Fruit fly (Drosophila melanogaster): ENCODE results near the gene Hmgcr.

The Hmgcr gene

dm6 chr3R:23737676-23738574 lies 4.8 kb downstream of the Hmgcr start (continued):
- peak; percentile 4 for TF ChIP-seq CG15479 (GFP tag; optimal IDR thresholded peaks at IDR 0.05)
- no peak for TF ChIP-seq fd3F (GFP tag; optimal IDR thresholded peaks at IDR 0.05)
- no peak for TF ChIP-seq HmgD (GFP tag; optimal IDR thresholded peaks at IDR 0.05)
- TF ChIP-seq CG8359 (GFP tag; optimal IDR thresholded peaks at IDR 0.05; ENCODE audit: borderline replicate concordance): peak; percentile 54
- peak; percentile 9 for TF ChIP-seq ATbp (GFP tag; optimal IDR thresholded peaks at IDR 0.05)
- TF ChIP-seq tll (GFP tag; optimal IDR thresholded peaks at IDR 0.05): peak in 1 of 2 experiments; percentile 74
- no peak for TF ChIP-seq ci (GFP tag; IDR thresholded peaks at IDR 0.05)
- no peak for TF ChIP-seq CG3065 (GFP tag; optimal IDR thresholded peaks at IDR 0.05)
- no peak for TF ChIP-seq schlank (tag; optimal IDR thresholded peaks at IDR 0.05)
- TF ChIP-seq Optix (GFP tag; IDR thresholded peaks at IDR 0.05): 0 out of 3 replicates have a peak, but pooled peaks have one; percentile 29
- no peak for TF ChIP-seq hbn (GFP tag; IDR thresholded peaks at IDR 0.05; ENCODE audit: partially characterized antibody)
- no peak for TF ChIP-seq gt (GFP tag; IDR thresholded peaks at IDR 0.05)
- no peak for TF ChIP-seq CoRest (tag; optimal IDR thresholded peaks at IDR 0.05)
- no peak for TF ChIP-seq chinmo (GFP tag; IDR thresholded peaks at IDR 0.05; ENCODE audit: partially characterized antibody)
- TF ChIP-seq esg (GFP tag; conservative IDR thresholded peaks at IDR 0.05): no peak
- peak; percentile 17 for TF ChIP-seq ac (GFP tag; optimal IDR thresholded peaks at IDR 0.05)
- no peak for TF ChIP-seq btn (GFP tag; optimal IDR thresholded peaks at IDR 0.05)
- TF ChIP-seq Dref (GFP tag; IDR thresholded peaks at IDR 0.05): no peak
- peak; percentile 3 for TF ChIP-seq CG1603 (tag; optimal IDR thresholded peaks at IDR 0.05)
- no peak for TF ChIP-seq CG11456 (GFP tag; IDR thresholded peaks at IDR 0.05)
- no peak for TF ChIP-seq CG11560 (tag; IDR thresholded peaks at IDR 0.05)
- no peak for TF ChIP-seq dmrt11E (tag; optimal IDR thresholded peaks at IDR 0.05)
- TF ChIP-seq CG3407 (GFP tag; optimal IDR thresholded peaks at IDR 0.05): peak; percentile 18
- TF ChIP-seq MTF-1 (GFP tag; optimal IDR thresholded peaks at IDR 0.05; ENCODE audit: borderline replicate concordance): peak; percentile 6
- no peak for TF ChIP-seq vfl (GFP tag; optimal IDR thresholded peaks at IDR 0.05)
- TF ChIP-seq sens (GFP tag): peak; percentile 77
- TF ChIP-seq CG12391 (tag; optimal IDR thresholded peaks at IDR 0.05): no peak
- TF ChIP-seq phol (tag; optimal IDR thresholded peaks at IDR 0.05): no peak
- no peak for TF ChIP-seq HHEX (GFP tag; optimal IDR thresholded peaks at IDR 0.05)
- no peak for TF ChIP-seq hb (GFP tag; IDR thresholded peaks at IDR 0.05; ENCODE audit: partially characterized antibody)
- TF ChIP-seq Dip3 (GFP tag; optimal IDR thresholded peaks at IDR 0.05): no peak
- TF ChIP-seq Rfx (GFP tag; IDR thresholded peaks at IDR 0.05): no peak

dm6 chr3R:23740968-23741367 lies 7.8 kb downstream of the Hmgcr start:
- TF ChIP-seq vvl (GFP tag; IDR thresholded peaks at IDR 0.05) (peak; percentile 50; the same call in 1 of the 2 replicates), CG12769 (tag; optimal IDR thresholded peaks at IDR 0.05) (peak; percentile 13), CG11247 (GFP tag; IDR thresholded peaks at IDR 0.05) (no peak), run (tag; optimal IDR thresholded peaks at IDR 0.05) (peak; percentile 12), CG10431 (GFP tag; optimal IDR thresholded peaks at IDR 0.05) (no peak), CG5180 (GFP tag; optimal IDR thresholded peaks at IDR 0.05) (no peak), aop (GFP tag; IDR thresholded peaks at IDR 0.05) (no peak), CG18011 (GFP tag; optimal IDR thresholded peaks at IDR 0.05) (no peak), oc (tag; optimal IDR thresholded peaks at IDR 0.05) (peak; percentile 4), grn (GFP tag; optimal IDR thresholded peaks at IDR 0.05) (peak; percentile 33), Blimp-1 (GFP tag; optimal IDR thresholded peaks at IDR 0.05) (peak; percentile 91)
